Fruit fly (Drosophila melanogaster): ENCODE results near the gene CG4942.
A peak's percentile ranks its signal among the peaks of the same experiment; 100 is the strongest.

DNA sequence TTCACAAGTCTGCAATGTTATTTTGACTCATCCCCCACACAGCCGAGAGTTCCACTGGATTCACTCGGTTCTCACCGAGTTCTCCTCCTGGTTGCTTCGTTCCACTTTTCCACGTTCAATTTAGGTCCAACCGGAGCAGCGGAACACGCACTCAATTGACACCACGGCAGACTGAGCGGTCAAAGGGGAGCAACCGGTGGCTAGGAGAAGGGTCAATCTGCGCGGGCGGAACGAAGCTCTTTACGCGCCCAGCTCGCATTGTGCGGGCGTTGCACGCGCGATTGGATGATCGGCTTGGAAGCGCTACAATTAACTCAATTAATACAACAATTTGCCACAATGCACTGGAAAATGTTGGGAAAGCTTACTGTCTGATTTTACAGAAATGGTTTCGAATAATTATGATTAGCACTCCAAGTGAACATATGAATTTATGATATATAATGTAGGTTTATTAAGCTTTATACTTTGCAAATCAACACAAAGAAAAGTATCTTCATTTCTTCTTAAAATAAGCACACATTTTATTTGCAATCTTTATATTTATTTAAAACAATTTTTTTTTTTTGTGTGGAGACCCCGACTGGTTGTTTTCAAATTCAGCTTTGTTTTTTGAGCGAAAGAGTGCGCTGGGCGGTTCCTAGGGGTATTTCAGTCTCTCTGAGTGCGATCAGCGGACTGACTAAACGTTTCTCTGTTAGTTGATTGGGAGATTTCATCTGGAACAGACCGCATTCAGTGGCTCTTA, 19.6 kb downstream of the CG4942 start, which contains the start of gene CG32032:
- TF ChIP-seq Hr4 (GFP tag; optimal IDR thresholded peaks at IDR 0.05) (no peak), CG6808 (GFP tag; optimal IDR thresholded peaks at IDR 0.05) (peak; percentile 11), topi (GFP tag; optimal IDR thresholded peaks at IDR 0.05) (no peak), Blimp-1 (GFP tag; optimal IDR thresholded peaks at IDR 0.05) (no peak), CG6854 (GFP tag; optimal IDR thresholded peaks at IDR 0.05) (no peak)
